Worm (Caenorhabditis elegans) whole organism, midembryonic: Measurements from ENCODE around the gene gsy-1.

ENCODE experiments used
- T22C8.4 ChIP-seq: fragments of 200-800 bp; sonication (Bioruptor generic); IDR thresholded peaks from 2 replicates; pipeline ENCODE4 v1.3.6; 2022; ENCODE audit warnings: missing genetic modification characterization, missing compliant biosample characterization
- cog-1 ChIP-seq: sonication (generic microtip); optimal IDR thresholded peaks from 2 replicates; lab custom pipeline; 2016; ENCODE audit warnings: missing genetic modification characterization, missing compliant biosample characterization
- flt-1 ChIP-seq: fragments of 200-800 bp; sonication (Bioruptor generic); IDR thresholded peaks from 2 replicates; pipeline ENCODE4 v1.3.6; 2022; ENCODE audit warnings: missing genetic modification characterization, missing compliant biosample characterization
- klf-2 ChIP-seq: fragments of 200-800 bp; sonication (Bioruptor generic); conservative IDR thresholded peaks from 2 replicates; pipeline ENCODE4 v1.3.6; 2022; ENCODE audit warnings: missing genetic modification reagents, missing genetic modification characterization, missing compliant biosample characterization
- tab-1 ChIP-seq: fragments of 200-800 bp; sonication (Bioruptor generic); IDR thresholded peaks from 2 replicates; pipeline ENCODE4 v1.3.6; 2022; ENCODE audit warnings: missing genetic modification characterization, missing compliant biosample characterization
- ztf-23 ChIP-seq: fragments of 200-800 bp; sonication (Bioruptor generic); IDR thresholded peaks from 2 replicates; pipeline ENCODE4 v1.3.6; 2022; ENCODE audit warnings: missing genetic modification reagents, missing genetic modification characterization, missing compliant biosample characterization
- ztf-29 ChIP-seq: fragments of 200-800 bp; sonication (Bioruptor generic); IDR thresholded peaks from 2 replicates; pipeline ENCODE4 v1.3.6; 2022; ENCODE audit warnings: missing genetic modification reagents, missing genetic modification characterization, missing compliant biosample characterization

- TF ChIP-seq klf-2 (GFP tag; lab: Robert Waterston, UW) (no peak), ztf-29 (GFP tag; lab: Robert Waterston, UW) (no peak), tab-1 (GFP tag; lab: Robert Waterston, UW) (no peak), ztf-23 (no peak), cog-1 (tag; lab: Kevin White, UChicago) (no peak), flt-1 (no peak), T22C8.4 (no peak)
Measured at ce11 chrII:12826752-12827151, 51.2 kb downstream of the gsy-1 start, which contains the start of gene Y46G5A.38.
